Worm (Caenorhabditis elegans) whole organism, L1 larva: Measurements from ENCODE around the gene F54C9.3.

ENCODE experiments used
- egl-27 ChIP-seq, 2 experiments: fragments of 150-350 bp in 1 of 2; sonication (generic microtip); optimal IDR thresholded peaks; 3 replicates each; lab custom pipeline; 2017 to 2018; ENCODE audit warnings: missing biosample characterization in 2 of 2, missing genetic modification characterization in 2 of 2, missing genetic modification reagents in 2 of 2
- fkh-10 ChIP-seq: sonication (generic microtip); optimal IDR thresholded peaks from 2 replicates; lab custom pipeline; 2017; ENCODE audit warnings: missing biosample characterization, missing genetic modification reagents, missing genetic modification characterization
- nhr-76 ChIP-seq: sonication (generic microtip); optimal IDR thresholded peaks from 2 replicates; lab custom pipeline; 2017; ENCODE audit warnings: missing biosample characterization, missing genetic modification characterization

DNA sequence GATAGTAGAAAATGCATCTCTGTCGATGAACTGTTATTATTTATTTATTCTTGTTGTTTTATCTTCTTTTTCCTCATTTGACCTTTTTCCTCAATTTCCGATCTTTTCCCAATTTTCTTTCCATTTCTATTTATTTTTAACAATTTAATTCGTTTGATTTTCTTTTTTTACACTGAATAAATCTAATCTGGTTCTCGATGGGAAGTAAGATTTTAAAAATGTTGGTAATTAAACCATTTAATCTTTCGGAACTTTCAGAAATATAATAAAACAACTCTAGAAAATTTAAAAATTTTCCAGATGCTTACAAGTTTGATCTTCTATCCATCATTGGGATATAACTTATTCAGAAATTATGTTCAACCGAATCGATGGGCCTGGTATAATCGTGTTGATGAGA lies 39.9 kb upstream of the F54C9.3 start, which contains the start of gene F28C6.8:
- no peak for TF ChIP-seq nhr-76 (tag; lab: Kevin White, UChicago)
- TF ChIP-seq fkh-10 (GFP tag; lab: Kevin White, UChicago): no peak
- TF ChIP-seq egl-27 (tag; optimal IDR thresholded peaks at IDR 0.05; lab: Kevin White, UChicago): no peak
